Worm (Caenorhabditis elegans): ENCODE data around the gene aakg-4.
A peak's percentile ranks its signal among the peaks of the same experiment; 100 is the strongest.

aakg-4 gene

ce11 chrX:2319238-2319637 is at the start of gene aakg-4:
TSS of gene aakg-4 (minus strand) at chrX:2319338.
- TF ChIP-seq K11D2.4 (GFP tag; IDR thresholded peaks at IDR 0.05) (no peak), lin-26 (GFP tag; IDR thresholded peaks at IDR 0.05) (no peak), mes-4 (tag; optimal IDR thresholded peaks at IDR 0.05) (no peak), unc-130 (GFP tag; optimal IDR thresholded peaks at IDR 0.05) (no peak), let-526 (GFP tag; IDR thresholded peaks at IDR 0.05) (no peak), Y56A3A.18 (GFP tag; IDR thresholded peaks at IDR 0.05) (no peak), lag-1 (GFP tag; IDR thresholded peaks at IDR 0.05) (no peak), ceh-91 (GFP tag; IDR thresholded peaks at IDR 0.05) (no peak), nfya-1 (tag; optimal IDR thresholded peaks at IDR 0.05; ENCODE audit: borderline replicate concordance, insufficient read depth) (no peak), die-1 (tag; optimal IDR thresholded peaks at IDR 0.05) (no peak), fkh-3 (tag; optimal IDR thresholded peaks at IDR 0.05) (no peak), mel-28 (tag; optimal IDR thresholded peaks at IDR 0.05; ENCODE audit: borderline replicate concordance) (no peak), ztf-28 (GFP tag; IDR thresholded peaks at IDR 0.05) (no peak), hmg-20 (GFP tag; IDR thresholded peaks at IDR 0.05) (no peak), mcd-1 (GFP tag; IDR thresholded peaks at IDR 0.05) (no peak), ceh-27 (GFP tag; optimal IDR thresholded peaks at IDR 0.05) (no peak), ztf-6 (GFP tag; IDR thresholded peaks at IDR 0.05) (no peak), D2030.7 (GFP tag; IDR thresholded peaks at IDR 0.05) (no peak), hlh-26 (GFP tag; conservative IDR thresholded peaks at IDR 0.05) (no peak)

- no peak for TF ChIP-seq sptf-2 (GFP tag; optimal IDR thresholded peaks at IDR 0.05)
- peak; percentile 45 for TF ChIP-seq ceh-27 (GFP tag; optimal IDR thresholded peaks at IDR 0.05)
- TF ChIP-seq hsf-1 (GFP tag; IDR thresholded peaks at IDR 0.05) = no peak
- no peak for TF ChIP-seq tbp1 (GFP tag; optimal IDR thresholded peaks at IDR 0.05)
- peak; percentile 39; the same call in 1 of the 2 replicates for TF ChIP-seq dox-1 (GFP tag; IDR thresholded peaks at IDR 0.05)
- TF ChIP-seq lir-1 (GFP tag; conservative IDR thresholded peaks at IDR 0.05) = no peak
- TF ChIP-seq ztf-25 (GFP tag; IDR thresholded peaks at IDR 0.05) = no peak
- TF ChIP-seq nhr-90 (tag; optimal IDR thresholded peaks at IDR 0.05) = no peak
- TF ChIP-seq ccch-3 (GFP tag; optimal IDR thresholded peaks at IDR 0.05) = no peak
- peak; percentile 27 for TF ChIP-seq ztf-3 (GFP tag; optimal IDR thresholded peaks at IDR 0.05)
- no peak for TF ChIP-seq ztf-22 (GFP tag; optimal IDR thresholded peaks at IDR 0.05)
- TF ChIP-seq ztf-26 (tag; optimal IDR thresholded peaks at IDR 0.05) = peak; percentile 32
- no peak for TF ChIP-seq unc-130 (GFP tag; optimal IDR thresholded peaks at IDR 0.05)
- no peak for TF ChIP-seq madf-3 (GFP tag; IDR thresholded peaks at IDR 0.05)
- TF ChIP-seq madf-10 (tag; optimal IDR thresholded peaks at IDR 0.05) = no peak
- TF ChIP-seq ceh-79 (tag; optimal IDR thresholded peaks at IDR 0.05) = no peak
- TF ChIP-seq pha-4 (tag; optimal IDR thresholded peaks at IDR 0.05) = no peak
- TF ChIP-seq him-1 (tag; optimal IDR thresholded peaks at IDR 0.05) = no peak
- TF ChIP-seq F57A8.1 (GFP tag; optimal IDR thresholded peaks at IDR 0.05) = no peak
- peak; percentile 66 for TF ChIP-seq aptf-2 (GFP tag; conservative IDR thresholded peaks at IDR 0.05)
- no peak for TF ChIP-seq somi-1 (GFP tag; optimal IDR thresholded peaks at IDR 0.05)
- no peak for TF ChIP-seq madf-6 (GFP tag; IDR thresholded peaks at IDR 0.05)
- no peak for TF ChIP-seq attf-5 (GFP tag; optimal IDR thresholded peaks at IDR 0.05)
- TF ChIP-seq ztf-28 (GFP tag; IDR thresholded peaks at IDR 0.05) = no peak
- TF ChIP-seq K12H6.12 (tag; optimal IDR thresholded peaks at IDR 0.05) = no peak
- no peak for TF ChIP-seq ceh-91 (GFP tag; IDR thresholded peaks at IDR 0.05)
- TF ChIP-seq Y53G8AR.9 (GFP tag; conservative IDR thresholded peaks at IDR 0.05) = no peak
- no peak for TF ChIP-seq ztf-18 (tag; optimal IDR thresholded peaks at IDR 0.05)
- no peak for TF ChIP-seq B0035.1 (tag; optimal IDR thresholded peaks at IDR 0.05)
- no peak for TF ChIP-seq snpc-3.4 (tag; optimal IDR thresholded peaks at IDR 0.05)
- TF ChIP-seq hmg-1.2 (GFP tag; IDR thresholded peaks at IDR 0.05) = peak; percentile 63
- TF ChIP-seq ceh-100 (GFP tag; IDR thresholded peaks at IDR 0.05) = no peak
Observed at ce11 chrX:2368042-2368814, 49.1 kb upstream of the aakg-4 start.

Data from whole organism, young adult.